Worm (Caenorhabditis elegans) whole organism, late embryonic: ENCODE results near the gene gcl-1.

ENCODE experiments used
- dve-1 ChIP-seq: sonication (generic microtip); optimal IDR thresholded peaks from 2 replicates; lab custom pipeline; 2017; ENCODE audit warnings: antibody characterized with exemption, mild to moderate bottlenecking, missing genetic modification characterization, missing compliant biosample characterization
- syd-9 ChIP-seq: sonication (generic microtip); optimal IDR thresholded peaks from 2 replicates; lab custom pipeline; 2016; ENCODE audit warnings: mild to moderate bottlenecking, missing genetic modification characterization, moderate library complexity, missing compliant biosample characterization
- ztf-16 ChIP-seq: sonication (generic microtip); optimal IDR thresholded peaks from 2 replicates; lab custom pipeline; 2017; ENCODE audit warnings: missing genetic modification characterization, missing compliant biosample characterization

DNA sequence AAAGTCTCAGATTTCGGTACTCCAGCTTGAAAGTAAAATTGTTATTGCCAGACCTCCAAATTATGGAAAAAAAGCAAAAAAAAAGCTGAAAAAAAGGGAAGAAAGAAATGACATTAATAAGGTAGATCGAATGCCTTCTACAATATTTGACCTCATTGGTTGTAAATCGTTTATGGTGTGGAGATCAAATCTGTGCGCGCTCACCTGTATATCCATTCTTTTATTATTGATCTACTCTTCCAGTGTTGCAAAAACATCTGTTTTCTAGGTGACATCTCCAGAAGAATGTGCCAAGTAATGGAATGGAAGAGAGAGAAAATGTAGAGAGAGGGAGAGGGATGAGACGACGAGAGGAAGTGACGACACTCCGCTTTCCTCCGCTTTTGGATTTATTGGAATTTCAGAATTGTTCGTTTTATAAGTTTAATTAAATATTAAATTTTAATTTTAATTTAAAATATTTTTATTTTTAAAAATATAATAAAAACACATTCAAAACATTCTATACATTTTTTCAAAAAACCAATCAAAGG, 3.1 kb upstream of the gcl-1 start, which contains the start of the genes pik-1 and aptf-2:
- no peak for TF ChIP-seq dve-1
- no peak for TF ChIP-seq syd-9 (tag; lab: Kevin White, UChicago)
- TF ChIP-seq ztf-16: no peak
